Worm (Caenorhabditis elegans): Measurements from ENCODE around the gene ndab-1.

ce11 chrIII:11930899-11931298, 15.4 kb upstream of the ndab-1 start:
- TF ChIP-seq him-1 (tag; optimal IDR thresholded peaks at IDR 0.05) (no peak), W03F9.2 (tag; optimal IDR thresholded peaks at IDR 0.05) (no peak)

Measured in whole organism, L4/young adult.